Worm (Caenorhabditis elegans) whole organism, L4 larva: ENCODE results near the gene tbc-7.

Experiments used
- ceh-32 ChIP-seq: sonication (generic microtip); optimal IDR thresholded peaks from 2 replicates; lab custom pipeline; 2016; ENCODE audit warnings: mild to moderate bottlenecking, missing genetic modification characterization, missing compliant biosample characterization; ENCODE audit not compliant: poor library complexity
- unc-39 ChIP-seq: sonication (generic microtip); optimal IDR thresholded peaks from 2 replicates; lab custom pipeline; 2017; ENCODE audit warnings: missing biosample characterization, missing genetic modification characterization

DNA sequence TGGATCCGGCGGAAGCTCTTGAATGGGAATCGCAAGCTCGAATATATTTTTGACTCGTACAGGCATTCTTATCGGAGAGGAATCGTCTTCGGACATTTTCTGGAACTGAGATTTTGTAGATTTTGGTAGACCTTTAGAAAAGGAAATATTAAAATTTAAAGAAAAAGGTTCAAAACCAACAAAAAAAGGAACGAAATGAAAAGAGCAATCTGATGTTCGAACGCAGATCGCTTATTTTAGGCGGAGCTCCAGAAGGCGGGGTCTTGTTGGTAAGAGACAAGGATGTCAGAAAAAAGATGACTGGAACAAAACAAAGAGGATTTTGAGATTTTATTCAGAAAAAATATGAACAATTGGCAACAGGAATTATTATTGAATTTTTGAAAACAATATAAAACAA lies 27.1 kb upstream of the tbc-7 start, which contains the start of gene C42D8.9:
- no peak for TF ChIP-seq ceh-32 (tag; lab: Kevin White, UChicago)
- TF ChIP-seq unc-39 (tag; lab: Kevin White, UChicago) = no peak
